Worm (Caenorhabditis elegans) whole organism, L3 larva: ENCODE measurements around the gene C55A6.10.
A peak's percentile ranks its signal among the peaks of the same experiment; 100 is the strongest.

Experiments used
- ceh-9 ChIP-seq: sonication (generic microtip); optimal IDR thresholded peaks from 2 replicates; lab custom pipeline; 2018; ENCODE audit warnings: missing biosample characterization, missing genetic modification characterization
- elt-2 ChIP-seq: sonication (generic microtip); optimal IDR thresholded peaks from 2 replicates; lab custom pipeline; 2016; ENCODE audit warnings: missing genetic modification reagents, mild to moderate bottlenecking, missing genetic modification characterization, missing compliant biosample characterization
- nhr-12 ChIP-seq: fragments of 150-350 bp; optimal IDR thresholded peaks from 2 replicates; lab custom pipeline; 2014; ENCODE audit warnings: missing biosample characterization, missing genetic modification characterization
- nhr-76 ChIP-seq: fragments of 150-350 bp; sonication (generic microtip); optimal IDR thresholded peaks from 5 replicates; lab custom pipeline; 2014; ENCODE audit warnings: missing biosample characterization, missing genetic modification characterization
- snpc-4 ChIP-seq: fragments of 150-350 bp; optimal IDR thresholded peaks from 2 replicates; lab custom pipeline; 2014; ENCODE audit warnings: missing biosample characterization, missing genetic modification characterization

ce11 chrV:11500980-11501379 lies 4.2 kb upstream of the C55A6.10 start:
- TF ChIP-seq nhr-76 (tag; lab: Kevin White, UChicago) (no peak), ceh-9 (tag; lab: Kevin White, UChicago) (no peak), snpc-4 (tag; lab: Kevin White, UChicago) (no peak), nhr-12 (tag; lab: Kevin White, UChicago) (no peak), elt-2 (tag; lab: Kevin White, UChicago) (peak; percentile 25)
